Worm (Caenorhabditis elegans): ENCODE results near the gene dim-1.

- TF ChIP-seq ama-1 (optimal IDR thresholded peaks at IDR 0.05) (no peak), ceh-36 (tag; optimal IDR thresholded peaks at IDR 0.05) (no peak), tbx-37 (GFP tag; conservative IDR thresholded peaks at IDR 0.05) (no peak), hmg-4 (GFP tag; optimal IDR thresholded peaks at IDR 0.05) (no peak), ets-7 (tag; optimal IDR thresholded peaks at IDR 0.05) (no peak), ceh-13 (GFP tag; optimal IDR thresholded peaks at IDR 0.05) (no peak), flt-1 (GFP tag; IDR thresholded peaks at IDR 0.05) (no peak), F13C5.2 (tag; optimal IDR thresholded peaks at IDR 0.05) (no peak), hmbx-1 (tag; optimal IDR thresholded peaks at IDR 0.05) (no peak), aly-1 (tag; optimal IDR thresholded peaks at IDR 0.05) (no peak)
Measured at ce11 chrX:8021609-8022008, 36.4 kb downstream of the dim-1 start.

Data from whole organism, early embryonic.